Worm (Caenorhabditis elegans) whole organism, midembryonic: ENCODE results near the gene cec-6.

Experiments used
- T22C8.4 ChIP-seq: fragments of 200-800 bp; sonication (Bioruptor generic); IDR thresholded peaks from 2 replicates; pipeline ENCODE4 v1.3.6; 2022; ENCODE audit warnings: missing genetic modification characterization, missing compliant biosample characterization
- cog-1 ChIP-seq: sonication (generic microtip); optimal IDR thresholded peaks from 2 replicates; lab custom pipeline; 2016; ENCODE audit warnings: missing genetic modification characterization, missing compliant biosample characterization
- flt-1 ChIP-seq: fragments of 200-800 bp; sonication (Bioruptor generic); IDR thresholded peaks from 2 replicates; pipeline ENCODE4 v1.3.6; 2022; ENCODE audit warnings: missing genetic modification characterization, missing compliant biosample characterization
- klf-2 ChIP-seq: fragments of 200-800 bp; sonication (Bioruptor generic); conservative IDR thresholded peaks from 2 replicates; pipeline ENCODE4 v1.3.6; 2022; ENCODE audit warnings: missing genetic modification reagents, missing genetic modification characterization, missing compliant biosample characterization
- med-1 ChIP-seq: sonication (generic microtip); optimal IDR thresholded peaks from 2 replicates; lab custom pipeline; 2017; ENCODE audit warnings: missing genetic modification characterization, mild to moderate bottlenecking, missing compliant biosample characterization, antibody characterized with exemption, missing genetic modification reagents; ENCODE audit not compliant: insufficient read depth
- ref-1 ChIP-seq: fragments of 200-800 bp; sonication (Bioruptor generic); conservative IDR thresholded peaks from 2 replicates; pipeline ENCODE4 v1.3.6; 2022; ENCODE audit warnings: missing genetic modification reagents, missing genetic modification characterization, missing compliant biosample characterization
- tab-1 ChIP-seq: fragments of 200-800 bp; sonication (Bioruptor generic); IDR thresholded peaks from 2 replicates; pipeline ENCODE4 v1.3.6; 2022; ENCODE audit warnings: missing genetic modification characterization, missing compliant biosample characterization
- ztf-23 ChIP-seq: fragments of 200-800 bp; sonication (Bioruptor generic); IDR thresholded peaks from 2 replicates; pipeline ENCODE4 v1.3.6; 2022; ENCODE audit warnings: missing genetic modification reagents, missing genetic modification characterization, missing compliant biosample characterization
- ztf-29 ChIP-seq: fragments of 200-800 bp; sonication (Bioruptor generic); IDR thresholded peaks from 2 replicates; pipeline ENCODE4 v1.3.6; 2022; ENCODE audit warnings: missing genetic modification reagents, missing genetic modification characterization, missing compliant biosample characterization

The cec-6 gene

DNA sequence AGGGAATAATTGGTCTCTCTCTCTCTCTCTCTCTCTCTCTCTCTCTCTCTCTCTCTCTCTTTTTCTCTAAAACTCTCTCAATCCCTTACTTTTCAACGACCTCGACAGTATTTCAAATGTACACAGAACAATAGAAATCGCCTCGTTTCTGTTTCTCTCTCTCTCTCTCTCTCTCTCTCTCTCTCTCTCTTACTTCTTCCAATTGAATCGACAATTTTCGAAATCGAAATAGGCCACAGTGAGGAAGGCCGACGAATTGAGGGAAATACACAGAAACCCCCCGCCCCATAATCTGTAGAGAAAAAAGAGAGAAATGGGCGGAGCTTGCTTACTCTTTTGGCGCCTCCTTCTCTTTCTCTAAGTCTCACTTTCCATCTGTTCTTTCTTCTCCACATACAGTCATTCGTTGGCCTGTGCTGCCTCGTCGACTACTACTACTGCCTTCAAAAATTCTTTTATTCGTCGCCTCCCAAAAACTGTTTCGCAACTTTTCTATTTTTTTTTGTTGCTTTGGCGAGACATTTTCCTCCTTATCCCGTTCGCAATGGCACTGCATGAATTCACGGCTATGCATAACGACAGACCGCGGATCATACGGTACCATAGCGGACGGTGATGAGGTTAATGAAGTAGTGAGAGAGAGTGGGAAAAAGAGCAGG, 17.0 kb downstream of the cec-6 start:
- TF ChIP-seq klf-2 (GFP tag; lab: Robert Waterston, UW) (no peak), ztf-29 (GFP tag; lab: Robert Waterston, UW) (no peak), ztf-23 (GFP tag; lab: Robert Waterston, UW) (no peak), T22C8.4 (GFP tag; lab: Robert Waterston, UW) (no peak), tab-1 (GFP tag; lab: Robert Waterston, UW) (no peak), flt-1 (no peak), med-1 (no peak)

DNA sequence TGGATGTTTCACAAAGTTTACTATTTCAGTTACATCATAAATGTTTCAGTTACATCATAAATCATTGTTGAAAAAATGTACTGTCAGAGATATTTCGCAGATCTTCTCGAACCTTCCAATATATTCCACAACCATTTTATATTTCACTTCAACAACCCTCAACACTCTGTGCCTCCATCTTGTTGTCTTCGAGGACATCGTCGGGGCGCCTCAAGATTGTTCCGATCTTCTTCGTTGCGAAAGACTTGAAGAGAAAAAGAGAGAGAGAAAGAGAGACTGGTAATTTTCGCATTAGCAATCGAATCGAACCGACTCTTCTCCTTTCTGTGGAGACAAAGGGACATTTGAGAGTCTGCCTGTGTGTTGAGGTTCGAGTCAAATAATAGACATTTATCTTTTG, 18.6 kb downstream of the cec-6 start:
- TF ChIP-seq tab-1 (GFP tag; lab: Robert Waterston, UW): no peak
- TF ChIP-seq ztf-29 (GFP tag; lab: Robert Waterston, UW): no peak
- TF ChIP-seq ref-1 (GFP tag; lab: Robert Waterston, UW): no peak
- TF ChIP-seq ztf-23 (GFP tag; lab: Robert Waterston, UW): no peak
- TF ChIP-seq cog-1 (tag; lab: Kevin White, UChicago): no peak
- no peak for TF ChIP-seq T22C8.4 (GFP tag; lab: Robert Waterston, UW)
- no peak for TF ChIP-seq med-1
- TF ChIP-seq flt-1: no peak
- TF ChIP-seq klf-2 (GFP tag; lab: Robert Waterston, UW): no peak

DNA sequence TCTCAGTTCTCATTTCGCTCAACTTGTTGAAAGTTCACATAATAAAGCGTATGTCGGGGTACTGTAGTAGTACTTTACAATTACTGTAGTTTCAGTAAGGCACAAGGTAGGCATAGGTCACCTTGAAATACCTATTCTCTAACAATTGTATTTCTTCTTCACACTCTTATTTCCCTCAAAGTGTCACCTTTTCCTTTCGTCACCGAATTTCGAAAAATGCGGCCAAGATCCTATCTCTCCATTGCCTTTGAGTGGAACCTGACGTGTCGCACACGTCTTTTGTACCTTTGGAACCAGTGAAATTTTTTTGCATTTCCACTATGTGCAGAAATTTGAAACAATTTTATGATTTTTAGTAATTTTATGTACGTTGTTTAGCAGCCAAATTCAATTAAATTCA, 19.6 kb downstream of the cec-6 start:
- TF ChIP-seq T22C8.4 (GFP tag; lab: Robert Waterston, UW) (no peak), med-1 (no peak), flt-1 (no peak), cog-1 (tag; lab: Kevin White, UChicago) (no peak), ztf-29 (GFP tag; lab: Robert Waterston, UW) (no peak), tab-1 (GFP tag; lab: Robert Waterston, UW) (no peak), ref-1 (GFP tag; lab: Robert Waterston, UW) (no peak), ztf-23 (GFP tag; lab: Robert Waterston, UW) (no peak), klf-2 (GFP tag; lab: Robert Waterston, UW) (no peak)

DNA sequence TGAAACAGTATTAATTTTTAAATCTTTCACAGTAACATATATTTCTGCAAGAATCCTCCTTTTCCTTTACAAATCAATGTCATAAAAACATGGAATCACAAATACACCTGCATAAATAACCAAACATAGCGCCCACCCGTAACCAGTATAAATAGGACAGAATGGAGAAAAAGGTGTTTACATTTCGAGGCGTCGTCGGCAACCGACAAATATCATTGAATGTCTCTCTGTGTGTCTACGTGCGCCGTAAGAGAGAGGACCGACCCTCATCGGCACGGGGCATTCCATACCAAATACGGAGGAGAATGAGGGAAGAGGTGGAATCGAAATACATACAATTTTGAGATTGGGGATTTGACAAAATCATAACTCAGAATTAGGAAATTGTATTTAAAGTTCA, 20.4 kb downstream of the cec-6 start:
- TF ChIP-seq med-1: no peak
- TF ChIP-seq cog-1 (tag; lab: Kevin White, UChicago): no peak
- TF ChIP-seq ztf-29 (GFP tag; lab: Robert Waterston, UW): no peak
- TF ChIP-seq T22C8.4 (GFP tag; lab: Robert Waterston, UW): no peak
- no peak for TF ChIP-seq ref-1 (GFP tag; lab: Robert Waterston, UW)
- TF ChIP-seq ztf-23 (GFP tag; lab: Robert Waterston, UW): peak; percentile 9; the same call in 1 of the 2 replicates
- TF ChIP-seq flt-1: no peak
- no peak for TF ChIP-seq tab-1 (GFP tag; lab: Robert Waterston, UW)
- TF ChIP-seq klf-2 (GFP tag; lab: Robert Waterston, UW): no peak

DNA sequence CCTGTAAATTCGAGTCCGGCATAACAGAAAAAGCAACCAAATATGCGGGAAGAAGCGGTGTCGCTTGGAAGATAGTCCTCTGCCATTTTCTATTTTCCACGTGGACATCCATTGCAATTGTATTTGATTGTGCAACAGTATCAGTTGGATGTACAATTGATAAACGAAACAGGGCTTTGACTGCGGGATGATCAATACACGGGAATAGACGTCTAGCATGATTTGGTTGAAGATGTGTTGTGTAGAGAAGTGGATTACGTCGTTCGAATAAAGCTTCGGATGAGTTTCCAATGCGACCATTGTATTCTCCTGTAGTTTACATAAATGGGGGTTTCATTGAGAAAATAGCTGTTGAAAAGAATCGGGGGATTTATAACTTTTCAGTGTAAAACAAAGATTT, 28.0 kb downstream of the cec-6 start:
- no peak for TF ChIP-seq ref-1 (GFP tag; lab: Robert Waterston, UW)
- TF ChIP-seq klf-2 (GFP tag; lab: Robert Waterston, UW): no peak
- TF ChIP-seq tab-1 (GFP tag; lab: Robert Waterston, UW): no peak
- TF ChIP-seq cog-1 (tag; lab: Kevin White, UChicago): no peak
- no peak for TF ChIP-seq ztf-29 (GFP tag; lab: Robert Waterston, UW)
- no peak for TF ChIP-seq T22C8.4 (GFP tag; lab: Robert Waterston, UW)
- no peak for TF ChIP-seq flt-1
- no peak for TF ChIP-seq med-1
- no peak for TF ChIP-seq ztf-23 (GFP tag; lab: Robert Waterston, UW)

DNA sequence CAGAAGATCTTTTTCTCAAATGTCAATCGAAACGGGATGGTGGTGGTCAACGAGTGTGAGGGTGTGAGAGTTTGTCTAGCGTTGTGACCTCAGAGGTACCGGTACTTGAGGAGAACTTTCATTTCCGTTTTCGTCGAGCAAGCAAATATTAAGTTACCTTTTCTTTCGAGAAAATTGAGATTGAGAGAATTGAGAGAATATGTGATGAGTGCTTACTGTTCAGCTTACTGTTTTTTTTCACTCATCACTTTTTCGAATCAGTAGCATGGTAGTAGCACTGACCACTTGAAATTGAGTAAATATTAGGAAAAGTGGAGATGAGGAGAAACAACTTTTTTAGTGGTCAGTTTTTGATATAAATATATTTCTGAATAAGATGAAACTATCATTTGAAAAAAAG, 29.4 kb downstream of the cec-6 start, which contains the start of gene T12E12.6:
TSS of gene T12E12.6 (minus strand) at position 101 of the 400 bp plus-strand sequence.
- TF ChIP-seq cog-1 (tag; lab: Kevin White, UChicago) (no peak), ref-1 (GFP tag; lab: Robert Waterston, UW) (no peak)

DNA sequence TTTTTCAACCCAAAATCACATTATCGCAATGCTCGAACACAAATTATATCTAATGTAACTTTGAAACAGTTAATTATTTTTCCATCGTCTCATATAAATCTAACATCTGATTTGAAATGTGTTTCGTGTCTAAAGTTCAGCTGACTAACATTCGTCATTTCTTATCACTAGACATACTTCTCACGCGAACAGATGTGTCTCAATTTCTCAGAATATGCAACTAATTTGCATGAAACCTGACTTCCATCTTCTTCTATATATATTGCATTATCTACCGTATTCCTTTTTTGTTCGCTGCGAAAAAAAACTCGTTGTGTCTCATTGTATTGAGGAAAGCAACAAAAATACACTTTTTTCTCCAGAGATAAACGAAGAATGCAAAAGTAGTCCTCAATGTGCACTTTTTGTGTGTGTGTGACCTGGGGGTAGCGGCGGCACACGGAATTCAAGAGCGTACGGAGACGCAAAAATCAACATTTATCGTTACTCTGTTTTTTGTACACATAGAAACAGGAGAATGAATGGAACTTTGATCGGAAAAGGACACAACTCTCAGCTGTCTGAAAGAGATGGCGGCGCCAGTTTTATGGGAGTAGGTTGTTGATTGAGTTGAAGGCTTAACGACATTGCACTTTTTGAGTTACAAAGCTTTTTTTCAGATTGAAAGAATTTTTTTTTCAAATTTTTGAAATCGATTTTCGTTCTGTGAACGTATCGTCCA, 36.1 kb downstream of the cec-6 start:
- TF ChIP-seq tab-1 (GFP tag; lab: Robert Waterston, UW): no peak
- TF ChIP-seq ref-1 (GFP tag; lab: Robert Waterston, UW): no peak
- TF ChIP-seq T22C8.4 (GFP tag; lab: Robert Waterston, UW): no peak
- TF ChIP-seq med-1: no peak
- TF ChIP-seq ztf-23 (GFP tag; lab: Robert Waterston, UW): no peak
- TF ChIP-seq flt-1: no peak

DNA sequence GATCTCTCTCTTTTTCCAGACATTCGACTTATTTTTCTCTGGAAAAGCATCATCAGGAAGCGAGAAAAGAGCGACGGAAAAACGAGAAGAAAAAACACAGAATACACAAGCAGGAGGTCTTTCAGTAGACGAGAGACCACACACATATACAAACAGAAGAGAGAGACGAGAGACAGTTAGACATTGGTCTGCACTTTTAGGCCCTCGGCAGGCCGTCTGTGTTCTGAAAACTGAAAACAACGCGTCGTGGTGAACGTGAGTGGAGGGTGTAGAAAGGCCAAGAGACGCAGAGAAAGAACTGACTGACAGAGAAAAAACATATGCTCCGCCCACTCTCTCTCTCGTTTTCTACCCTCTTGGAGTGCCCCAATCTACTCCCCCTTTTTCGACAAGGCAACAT, 37.6 kb downstream of the cec-6 start:
- TF ChIP-seq flt-1 (no peak), klf-2 (GFP tag; lab: Robert Waterston, UW) (no peak), tab-1 (GFP tag; lab: Robert Waterston, UW) (no peak), cog-1 (tag; lab: Kevin White, UChicago) (no peak), ztf-23 (GFP tag; lab: Robert Waterston, UW) (no peak), ztf-29 (GFP tag; lab: Robert Waterston, UW) (no peak)

DNA sequence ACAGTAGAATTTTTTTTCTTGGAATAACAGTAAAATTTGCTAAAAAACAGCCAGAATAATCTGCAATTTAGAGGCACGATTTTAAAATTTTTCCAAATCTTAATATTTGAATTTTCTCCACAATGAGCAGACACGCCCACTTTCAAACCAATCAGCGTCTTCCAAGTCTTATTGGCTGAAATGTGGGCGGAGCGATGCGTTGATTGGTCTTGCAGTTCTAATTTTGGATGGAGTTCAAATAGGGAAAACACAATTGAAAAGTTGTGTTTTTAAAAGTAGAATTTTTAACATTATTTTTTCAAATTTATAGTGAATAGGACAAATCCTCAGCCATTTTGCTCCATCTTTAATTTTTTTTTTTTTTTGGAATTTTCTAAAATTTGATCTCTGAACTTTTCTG, 38.1 kb downstream of the cec-6 start:
- TF ChIP-seq cog-1 (tag; lab: Kevin White, UChicago): no peak
- no peak for TF ChIP-seq ztf-29 (GFP tag; lab: Robert Waterston, UW)
- no peak for TF ChIP-seq klf-2 (GFP tag; lab: Robert Waterston, UW)
- TF ChIP-seq tab-1 (GFP tag; lab: Robert Waterston, UW): no peak
- no peak for TF ChIP-seq T22C8.4 (GFP tag; lab: Robert Waterston, UW)
- no peak for TF ChIP-seq ztf-23 (GFP tag; lab: Robert Waterston, UW)
- no peak for TF ChIP-seq med-1
- TF ChIP-seq flt-1: no peak
- no peak for TF ChIP-seq ref-1 (GFP tag; lab: Robert Waterston, UW)
